Worm (Caenorhabditis elegans) whole organism, L4 larva: ENCODE data around the gene F18E3.12.

Experiments
- D1046.2 ChIP-seq: fragments of 200-800 bp; sonication (Bioruptor generic); IDR thresholded peaks from 2 replicates; pipeline ENCODE4 v1.3.6; 2022; ENCODE audit warnings: missing genetic modification characterization, missing compliant biosample characterization
- F49E8.2 ChIP-seq: sonication (generic microtip); optimal IDR thresholded peaks from 2 replicates; lab custom pipeline; 2016; ENCODE audit warnings: missing compliant biosample characterization, mild to moderate bottlenecking, missing genetic modification characterization, borderline replicate concordance
- R02D3.7 ChIP-seq: fragments of 150-350 bp; sonication (generic microtip); optimal IDR thresholded peaks from 3 replicates; lab custom pipeline; 2014; ENCODE audit warnings: missing biosample characterization, missing genetic modification characterization
- T20F7.1 ChIP-seq: fragments of 200-800 bp; sonication (Bioruptor generic); optimal IDR thresholded peaks from 2 replicates; lab custom pipeline; 2018; ENCODE audit warnings: mild to moderate bottlenecking, missing genetic modification characterization, missing compliant biosample characterization
- T26A8.4 ChIP-seq: fragments of 200-800 bp; sonication (Bioruptor generic); IDR thresholded peaks from 2 replicates; pipeline ENCODE4 v1.3.6; 2022; ENCODE audit warnings: missing genetic modification characterization, missing compliant biosample characterization
- Y105C5A.15 ChIP-seq: fragments of 200-800 bp; sonication (Bioruptor generic); IDR thresholded peaks from 2 replicates; pipeline ENCODE4 v1.3.6; 2022; ENCODE audit warnings: missing genetic modification characterization, missing compliant biosample characterization
- Y48G9A.11 ChIP-seq: fragments of 200-800 bp; sonication (Bioruptor generic); IDR thresholded peaks from 2 replicates; pipeline ENCODE4 v1.3.6; 2022; ENCODE audit warnings: missing genetic modification reagents, missing genetic modification characterization, missing compliant biosample characterization
- Y75B8A.6 ChIP-seq: fragments of 200-800 bp; sonication (Bioruptor generic); IDR thresholded peaks from 2 replicates; pipeline ENCODE4 v1.3.6; 2022; ENCODE audit warnings: missing genetic modification reagents, missing genetic modification characterization, missing compliant biosample characterization
- ZK337.2 ChIP-seq: fragments of 200-800 bp; sonication (Bioruptor generic); IDR thresholded peaks from 2 replicates; pipeline ENCODE4 v1.3.6; 2022; ENCODE audit warnings: missing genetic modification reagents, missing genetic modification characterization, missing compliant biosample characterization
- aha-1 ChIP-seq: fragments of 150-350 bp; peaks from one replicate; lab custom pipeline; 2014; ENCODE audit warnings: missing biosample characterization, missing genetic modification characterization
- ama-1 ChIP-seq: fragments of 150-350 bp; optimal IDR thresholded peaks from 2 replicates; lab custom pipeline; 2014; ENCODE audit warnings: inconsistent platforms, mixed read lengths
- ceh-44 ChIP-seq: fragments of 200-800 bp; sonication (Bioruptor generic); IDR thresholded peaks from 2 replicates; pipeline ENCODE4 v1.3.6; 2022; ENCODE audit warnings: missing genetic modification reagents, missing genetic modification characterization, missing compliant biosample characterization
- ceh-62 ChIP-seq: sonication (generic microtip); optimal IDR thresholded peaks from 2 replicates; lab custom pipeline; 2017; ENCODE audit warnings: missing biosample characterization, missing genetic modification characterization
- daf-12 ChIP-seq: fragments of 150-350 bp; optimal IDR thresholded peaks from 2 replicates; lab custom pipeline; 2014; ENCODE audit warnings: missing biosample characterization, missing genetic modification reagents, missing genetic modification characterization
- dmd-6 ChIP-seq: fragments of 200-800 bp; sonication (Bioruptor generic); IDR thresholded peaks from 2 replicates; pipeline ENCODE4 v1.3.6; 2022; ENCODE audit warnings: missing genetic modification reagents, missing genetic modification characterization, missing compliant biosample characterization
- dve-1 ChIP-seq: sonication (generic microtip); optimal IDR thresholded peaks from 2 replicates; lab custom pipeline; 2017; ENCODE audit warnings: antibody characterized with exemption, mild to moderate bottlenecking, missing genetic modification characterization, missing compliant biosample characterization; ENCODE audit not compliant: insufficient read depth
- egl-43 ChIP-seq: fragments of 200-800 bp; sonication (Bioruptor generic); IDR thresholded peaks from 2 replicates; pipeline ENCODE4 v1.3.6; 2022; ENCODE audit warnings: missing genetic modification reagents, missing genetic modification characterization, missing compliant biosample characterization
- hif-1 ChIP-seq, 2 experiments: sonication (generic microtip); optimal IDR thresholded peaks; 2 replicates each; lab custom pipeline; 2016 to 2017; ENCODE audit warnings: missing compliant biosample characterization in 2 of 2, missing genetic modification characterization in 2 of 2, missing genetic modification reagents in 2 of 2, missing genotype in 2 of 2, mild to moderate bottlenecking in 1 of 2
- hlh-11 ChIP-seq: fragments of 200-800 bp; sonication (Bioruptor generic); optimal IDR thresholded peaks from 2 replicates; lab custom pipeline; 2018; ENCODE audit warnings: mild to moderate bottlenecking, missing genetic modification characterization, missing compliant biosample characterization
- lim-7 ChIP-seq: fragments of 200-800 bp; sonication (Bioruptor generic); IDR thresholded peaks from 2 replicates; pipeline ENCODE4 v1.3.6; 2022; ENCODE audit warnings: missing genetic modification characterization, missing compliant biosample characterization
- lin-13 ChIP-seq: fragments of 150-350 bp; optimal IDR thresholded peaks from 2 replicates; lab custom pipeline; 2014; ENCODE audit warnings: missing biosample characterization, missing genetic modification reagents, missing genetic modification characterization
- lin-15B ChIP-seq: fragments of 150-350 bp; sonication (generic microtip); optimal IDR thresholded peaks from 3 replicates; lab custom pipeline; 2014; ENCODE audit warnings: missing biosample characterization, missing genetic modification characterization
- lin-38 ChIP-seq: fragments of 200-800 bp; sonication (Bioruptor generic); IDR thresholded peaks from 2 replicates; pipeline ENCODE4 v1.3.6; 2022; ENCODE audit warnings: missing genetic modification reagents, missing genetic modification characterization, missing compliant biosample characterization
- lir-3 ChIP-seq: sonication (generic microtip); optimal IDR thresholded peaks from 2 replicates; lab custom pipeline; 2016; ENCODE audit warnings: mild to moderate bottlenecking, missing genetic modification characterization, missing compliant biosample characterization
- madf-9 ChIP-seq: fragments of 200-800 bp; sonication (Bioruptor generic); conservative IDR thresholded peaks from 2 replicates; pipeline ENCODE4 v1.3.6; 2022; ENCODE audit warnings: missing genetic modification reagents, missing genetic modification characterization, missing compliant biosample characterization
- mdl-1 ChIP-seq, 2 experiments: fragments of 150-350 bp in 1 of 2; sonication (generic microtip) in 1 of 2; optimal IDR thresholded peaks; 2 replicates each; lab custom pipeline; 2014 to 2017; ENCODE audit warnings: missing biosample characterization in 2 of 2, missing genetic modification characterization in 2 of 2
- mxl-3 ChIP-seq: fragments of 200-800 bp; sonication (Bioruptor generic); optimal IDR thresholded peaks from 2 replicates; lab custom pipeline; 2018; ENCODE audit warnings: mild to moderate bottlenecking, missing genetic modification characterization, missing compliant biosample characterization
- nhr-10 ChIP-seq: fragments of 150-350 bp; optimal IDR thresholded peaks from 2 replicates; lab custom pipeline; 2014; ENCODE audit warnings: missing biosample characterization, missing genetic modification characterization
- nhr-102 ChIP-seq: sonication (generic microtip); optimal IDR thresholded peaks from 2 replicates; lab custom pipeline; 2016; ENCODE audit warnings: mild to moderate bottlenecking, missing genetic modification characterization, moderate library complexity, missing compliant biosample characterization
- nhr-11 ChIP-seq: fragments of 150-350 bp; optimal IDR thresholded peaks from 2 replicates; lab custom pipeline; 2014; ENCODE audit warnings: missing biosample characterization, missing genetic modification characterization
- nhr-111 ChIP-seq: fragments of 200-800 bp; sonication (Bioruptor generic); optimal IDR thresholded peaks from 2 replicates; lab custom pipeline; 2018; ENCODE audit warnings: mild to moderate bottlenecking, missing genetic modification characterization, missing compliant biosample characterization
- nhr-25 ChIP-seq: sonication (generic microtip); optimal IDR thresholded peaks from 2 replicates; lab custom pipeline; 2017; ENCODE audit warnings: missing genetic modification characterization, mild to moderate bottlenecking, missing compliant biosample characterization, antibody characterized with exemption, moderate library complexity, borderline replicate concordance; ENCODE audit not compliant: insufficient read depth
- nhr-42 ChIP-seq: fragments of 200-800 bp; sonication (Bioruptor generic); IDR thresholded peaks from 2 replicates; pipeline ENCODE4 v1.3.6; 2022; ENCODE audit warnings: missing genetic modification characterization, missing compliant biosample characterization
- php-3 ChIP-seq: fragments of 200-800 bp; sonication (Bioruptor generic); IDR thresholded peaks from 2 replicates; pipeline ENCODE4 v1.3.6; 2022; ENCODE audit warnings: missing genetic modification reagents, missing genetic modification characterization, missing compliant biosample characterization
- pqm-1 ChIP-seq: sonication (generic microtip); optimal IDR thresholded peaks from 2 replicates; lab custom pipeline; 2017; ENCODE audit warnings: missing biosample characterization, missing genetic modification characterization
- rbr-2 ChIP-seq: sonication (generic microtip); optimal IDR thresholded peaks from 2 replicates; lab custom pipeline; 2016; ENCODE audit warnings: missing genotype, missing genetic modification characterization, missing compliant biosample characterization
- sdz-12 ChIP-seq: fragments of 200-800 bp; sonication (Bioruptor generic); optimal IDR thresholded peaks from 2 replicates; lab custom pipeline; 2018; ENCODE audit warnings: mild to moderate bottlenecking, missing genetic modification characterization, missing compliant biosample characterization
- set-16 ChIP-seq: fragments of 200-800 bp; sonication (Bioruptor generic); IDR thresholded peaks from 2 replicates; pipeline ENCODE4 v1.3.6; 2022; ENCODE audit warnings: missing genetic modification reagents, missing genetic modification characterization, missing compliant biosample characterization
- snpc-4 ChIP-seq: fragments of 150-350 bp; optimal IDR thresholded peaks from 2 replicates; lab custom pipeline; 2014; ENCODE audit warnings: missing biosample characterization, missing genetic modification characterization
- spr-1 ChIP-seq: sonication (generic microtip); optimal IDR thresholded peaks from 2 replicates; lab custom pipeline; 2016; ENCODE audit warnings: mild to moderate bottlenecking, missing genetic modification characterization, missing compliant biosample characterization
- spr-3 ChIP-seq: fragments of 200-800 bp; sonication (Bioruptor generic); optimal IDR thresholded peaks from 2 replicates; lab custom pipeline; 2018; ENCODE audit warnings: mild to moderate bottlenecking, missing genetic modification characterization, missing compliant biosample characterization
- tra-1 ChIP-seq: fragments of 200-800 bp; sonication (Bioruptor generic); IDR thresholded peaks from 2 replicates; pipeline ENCODE4 v1.3.6; 2022; ENCODE audit warnings: missing genetic modification reagents, missing genetic modification characterization, missing compliant biosample characterization
- unc-130 ChIP-seq: sonication (generic microtip); optimal IDR thresholded peaks from 2 replicates; lab custom pipeline; 2016; ENCODE audit warnings: missing genetic modification reagents, missing genetic modification characterization, missing compliant biosample characterization
- unc-39 ChIP-seq: sonication (generic microtip); optimal IDR thresholded peaks from 2 replicates; lab custom pipeline; 2017; ENCODE audit warnings: missing biosample characterization, missing genetic modification characterization
- unc-62 ChIP-seq, 3 experiments: fragments of 150-350 bp in 1 of 3; sonication (generic microtip); optimal IDR thresholded peaks in 2 of 3; peaks in 1 of 3; 1 replicate in 1 of 3; 2 replicates in 2 of 3; lab custom pipeline; 2014 to 2017; ENCODE audit warnings: missing biosample characterization in 3 of 3, missing genetic modification characterization in 3 of 3, missing genetic modification reagents in 3 of 3, missing genotype in 1 of 3
- zip-2 ChIP-seq: fragments of 150-350 bp; optimal IDR thresholded peaks from 2 replicates; lab custom pipeline; 2014; ENCODE audit warnings: missing biosample characterization, missing genetic modification characterization

The F18E3.12 gene

DNA sequence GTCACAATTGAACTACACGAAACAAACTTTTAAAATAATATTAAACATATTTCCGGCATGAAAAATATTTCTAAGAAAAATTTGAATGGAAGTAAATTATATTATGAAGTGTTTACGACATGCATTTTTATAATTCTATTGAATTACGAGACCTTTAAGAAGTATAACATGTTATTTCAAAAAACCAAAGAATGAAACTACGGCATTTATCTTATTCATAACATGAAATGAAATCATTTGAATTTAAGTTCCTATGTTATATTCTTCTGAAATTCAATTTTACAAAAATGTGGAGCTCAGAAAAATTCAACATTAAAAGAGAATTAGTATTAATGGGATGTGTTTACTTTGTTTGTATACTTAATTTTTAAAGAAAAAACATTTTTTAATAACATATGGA lies 16.2 kb downstream of the F18E3.12 start, which contains the start of gene srw-71:
Gene srw-71, minus strand, starts transcription at position 101 of the 400 bp plus-strand sequence.
- peak; percentile 11 for TF ChIP-seq aha-1 (tag; lab: Kevin White, UChicago)
- TF ChIP-seq ZK337.2 = no peak
- TF ChIP-seq, all 104 proteins: peak for 1

- TF ChIP-seq lin-38 (GFP tag; lab: Robert Waterston, UW) (peak; percentile 47), nhr-42 (GFP tag; lab: Robert Waterston, UW) (no peak), unc-130 (GFP tag; lab: Kevin White, UChicago) (no peak), lin-13 (GFP tag; lab: Kevin White, UChicago) (no peak), snpc-4 (tag; lab: Kevin White, UChicago) (no peak), T20F7.1 (GFP tag; lab: Kevin White, UChicago) (peak; percentile 22), dmd-6 (GFP tag; lab: Robert Waterston, UW) (peak; percentile 25), ama-1 (lab: Kevin White, UChicago) (peak; percentile 73), unc-62 (GFP tag; optimal IDR thresholded peaks at IDR 0.05 in 1 of 2; lab: Kevin White, UChicago) (peak in 1 of 2 experiments; percentile 74), unc-62 (tag; optimal IDR thresholded peaks at IDR 0.05; lab: Kevin White, UChicago) (no peak), madf-9 (GFP tag; lab: Robert Waterston, UW) (no peak), ceh-44 (GFP tag; lab: Robert Waterston, UW) (no peak), sdz-12 (GFP tag; lab: Kevin White, UChicago) (peak; percentile 87), R02D3.7 (no peak), Y105C5A.15 (GFP tag; lab: Robert Waterston, UW) (0 out of 2 replicates have a peak, but pooled peaks have one; percentile 2), dve-1 (tag; lab: Kevin White, UChicago) (peak; percentile 69), nhr-25 (tag; lab: Kevin White, UChicago) (no peak), set-16 (GFP tag; lab: Robert Waterston, UW) (no peak), pqm-1 (tag; lab: Kevin White, UChicago) (no peak), nhr-10 (tag; lab: Kevin White, UChicago) (no peak), zip-2 (no peak), rbr-2 (tag; lab: Kevin White, UChicago) (no peak), D1046.2 (GFP tag; lab: Robert Waterston, UW) (no peak), Y48G9A.11 (GFP tag; lab: Robert Waterston, UW) (peak; percentile 38; the same call in 1 of the 2 replicates), T26A8.4 (GFP tag; lab: Robert Waterston, UW) (peak; percentile 61; the same call in 1 of the 2 replicates), egl-43 (GFP tag; lab: Robert Waterston, UW) (peak; percentile 14; the same call in 1 of the 2 replicates), nhr-111 (GFP tag; lab: Kevin White, UChicago) (no peak), Y75B8A.6 (GFP tag; lab: Robert Waterston, UW) (0 out of 2 replicates have a peak, but pooled peaks have one; percentile 27), nhr-102 (tag; lab: Kevin White, UChicago) (peak; percentile 68), lin-15B (tag; lab: Kevin White, UChicago) (no peak), hif-1 (tag; optimal IDR thresholded peaks at IDR 0.05; lab: Kevin White, UChicago) (peak in 1 of 2 experiments; percentile 11), aha-1 (tag; lab: Kevin White, UChicago) (peak; percentile 90), ceh-62 (tag; lab: Kevin White, UChicago) (no peak), lir-3 (tag; lab: Kevin White, UChicago) (no peak), tra-1 (GFP tag; lab: Robert Waterston, UW) (peak; percentile 62), spr-3 (GFP tag; lab: Kevin White, UChicago) (peak; percentile 39), mdl-1 (tag; optimal IDR thresholded peaks at IDR 0.05; lab: Kevin White, UChicago) (no peak), nhr-11 (tag; lab: Kevin White, UChicago) (no peak), unc-39 (no peak), lim-7 (GFP tag; lab: Robert Waterston, UW) (0 out of 2 replicates have a peak, but pooled peaks have one; percentile 42), php-3 (GFP tag; lab: Robert Waterston, UW) (peak; percentile 60), spr-1 (tag; lab: Kevin White, UChicago) (peak; percentile 40), daf-12 (no peak), hlh-11 (peak; percentile 63), mxl-3 (no peak), F49E8.2 (tag; lab: Kevin White, UChicago) (no peak)
These were observed 17.8 kb downstream of the F18E3.12 start for ce11 chrV:7432441-7433146.
